Fruit fly (Drosophila melanogaster) whole organism, embryonic: ENCODE measurements around the gene Cyp4d20.
A peak's percentile ranks its signal among the peaks of the same experiment; 100 is the strongest.

Experiments
- Ada2b ChIP-seq: fragments of 200-800 bp; sonication (Bioruptor generic); IDR thresholded peaks from 2 replicates; pipeline ENCODE4 v1.3.6; 2022; ENCODE audit warnings: missing biosample characterization, missing genetic modification characterization
- Aef1 ChIP-seq: fragments of 200-800 bp; sonication (Bioruptor generic); IDR thresholded peaks from 3 replicates; pipeline ENCODE4 v1.3.6; 2022; ENCODE audit warnings: missing biosample characterization, missing genetic modification characterization
- Atf-2 ChIP-seq: fragments of 200-800 bp; sonication (Bioruptor generic); optimal IDR thresholded peaks from 2 replicates; lab custom pipeline; 2016; ENCODE audit warnings: missing biosample characterization, missing genetic modification characterization
- CG12219 ChIP-seq: fragments of 200-800 bp; sonication (Bioruptor generic); optimal IDR thresholded peaks from 3 replicates; lab custom pipeline; 2018; ENCODE audit warnings: missing biosample characterization, mild to moderate bottlenecking, missing genetic modification characterization
- CG12236 ChIP-seq: fragments of 200-800 bp; sonication (Bioruptor generic); optimal IDR thresholded peaks from 2 replicates; lab custom pipeline; 2016; ENCODE audit warnings: missing biosample characterization, missing genetic modification characterization
- CG13287 ChIP-seq: fragments of 200-800 bp; sonication (Bioruptor generic); IDR thresholded peaks from 2 replicates; pipeline ENCODE4 v1.3.6; 2022; ENCODE audit warnings: missing biosample characterization, missing genetic modification characterization; ENCODE audit not compliant: partially characterized antibody
- CG13424 ChIP-seq: fragments of 200-800 bp; sonication (Bioruptor generic); optimal IDR thresholded peaks from 2 replicates; lab custom pipeline; 2019; ENCODE audit warnings: missing biosample characterization, mild to moderate bottlenecking, missing genetic modification characterization, moderate library complexity
- CG13894 ChIP-seq: fragments of 200-800 bp; sonication (Bioruptor generic); optimal IDR thresholded peaks from 3 replicates; lab custom pipeline; 2018; ENCODE audit warnings: missing biosample characterization, mild to moderate bottlenecking, missing genetic modification characterization, moderate library complexity
- CG15696 ChIP-seq: fragments of 200-800 bp; sonication (Bioruptor generic); optimal IDR thresholded peaks from 2 replicates; lab custom pipeline; 2019; ENCODE audit warnings: missing biosample characterization, mild to moderate bottlenecking, missing genetic modification characterization, moderate library complexity
- CG17186 ChIP-seq: fragments of 200-800 bp; sonication (Bioruptor generic); optimal IDR thresholded peaks from 3 replicates; lab custom pipeline; 2017; ENCODE audit warnings: missing biosample characterization, missing genetic modification reagents, missing genetic modification characterization
- CG17359 ChIP-seq: fragments of 200-800 bp; sonication (Bioruptor generic); optimal IDR thresholded peaks from 3 replicates; lab custom pipeline; 2018; ENCODE audit warnings: missing biosample characterization, mild to moderate bottlenecking, missing genetic modification characterization, moderate library complexity
- CG17802 ChIP-seq: fragments of 200-800 bp; sonication (Bioruptor generic); optimal IDR thresholded peaks from 2 replicates; lab custom pipeline; 2018; ENCODE audit warnings: missing biosample characterization, mild to moderate bottlenecking, missing genetic modification characterization, moderate library complexity
- CG18262 ChIP-seq: fragments of 200-800 bp; optimal IDR thresholded peaks from 3 replicates; lab custom pipeline; 2019; ENCODE audit warnings: missing biosample characterization, mild to moderate bottlenecking, missing genetic modification characterization, moderate library complexity
- CG18476 ChIP-seq: fragments of 200-800 bp; sonication (Bioruptor generic); optimal IDR thresholded peaks from 2 replicates; lab custom pipeline; 2016; ENCODE audit warnings: missing biosample characterization, mild to moderate bottlenecking, missing genetic modification characterization
- CG32767 ChIP-seq: fragments of 200-800 bp; sonication (Bioruptor generic); IDR thresholded peaks from 2 replicates; pipeline ENCODE4 v1.3.6; 2022; ENCODE audit warnings: missing biosample characterization, missing genetic modification characterization
- CG3726 ChIP-seq: fragments of 200-800 bp; sonication (Bioruptor generic); IDR thresholded peaks from 3 replicates; pipeline ENCODE4, ENCODE4 v1.3.6; 2022; ENCODE audit warnings: missing biosample characterization, missing genetic modification characterization
- CG4707 ChIP-seq: fragments of 200-800 bp; sonication (Bioruptor generic); optimal IDR thresholded peaks from 2 replicates; lab custom pipeline; 2018; ENCODE audit warnings: missing biosample characterization, mild to moderate bottlenecking, missing genetic modification characterization, moderate library complexity
- CG6854 ChIP-seq: fragments of 200-800 bp; sonication (Bioruptor generic); optimal IDR thresholded peaks from 3 replicates; lab custom pipeline; 2017; ENCODE audit warnings: missing biosample characterization, mild to moderate bottlenecking, missing genetic modification characterization
- CG8089 ChIP-seq: fragments of 200-800 bp; sonication (Bioruptor generic); optimal IDR thresholded peaks from 3 replicates; lab custom pipeline; 2016; ENCODE audit warnings: missing biosample characterization, missing genetic modification characterization
- CG9437 ChIP-seq: fragments of 200-800 bp; sonication (Bioruptor generic); optimal IDR thresholded peaks from 2 replicates; lab custom pipeline; 2018; ENCODE audit warnings: missing biosample characterization, mild to moderate bottlenecking, missing genetic modification characterization
- Chrac-16 ChIP-seq: fragments of 200-800 bp; sonication (Bioruptor generic); optimal IDR thresholded peaks from 3 replicates; lab custom pipeline; 2016; ENCODE audit warnings: missing biosample characterization, missing genetic modification characterization
- Doc2 ChIP-seq: fragments of 200-800 bp; sonication (Bioruptor generic); IDR thresholded peaks from 2 replicates; pipeline ENCODE4 v1.3.6; 2022; ENCODE audit warnings: missing biosample characterization, missing genetic modification characterization
- Eip74EF ChIP-seq, 2 experiments: fragments of 200-800 bp in 1 of 2; fragments of >200 bp in 1 of 2; sonication (Bioruptor generic) in 1 of 2; optimal IDR thresholded peaks; 2 replicates each; lab custom pipeline; 2017 to 2019; ENCODE audit warnings: missing biosample characterization in 2 of 2, missing genetic modification characterization in 2 of 2, mild to moderate bottlenecking in 1 of 2, moderate library complexity in 1 of 2
- HHEX ChIP-seq: fragments of 200-800 bp; sonication (Bioruptor generic); optimal IDR thresholded peaks from 3 replicates; lab custom pipeline; 2017; ENCODE audit warnings: missing biosample characterization, mild to moderate bottlenecking, missing genetic modification characterization, missing genetic modification reagents
- Hsf ChIP-seq: fragments of 200-800 bp; sonication (Bioruptor generic); optimal IDR thresholded peaks from 3 replicates; lab custom pipeline; 2016; ENCODE audit warnings: missing biosample characterization, missing genetic modification characterization
- MESR4 ChIP-seq: fragments of 200-800 bp; sonication (Bioruptor generic); optimal IDR thresholded peaks from 2 replicates; lab custom pipeline; 2018; ENCODE audit warnings: missing biosample characterization, mild to moderate bottlenecking, missing genetic modification characterization, moderate library complexity
- NC2α ChIP-seq: fragments of 200-800 bp; sonication (Bioruptor generic); optimal IDR thresholded peaks from 2 replicates; lab custom pipeline; 2016; ENCODE audit warnings: missing biosample characterization, missing genetic modification characterization
- Nf-YC ChIP-seq: fragments of 200-800 bp; optimal IDR thresholded peaks from 3 replicates; lab custom pipeline; 2019; ENCODE audit warnings: missing biosample characterization, mild to moderate bottlenecking, missing genetic modification characterization, moderate library complexity
- NfI ChIP-seq: fragments of 200-800 bp; sonication (Bioruptor generic); optimal IDR thresholded peaks from 3 replicates; lab custom pipeline; 2018; ENCODE audit warnings: missing biosample characterization, mild to moderate bottlenecking, missing genetic modification characterization, moderate library complexity
- Sox102F ChIP-seq: fragments of 200-800 bp; sonication (Bioruptor generic); optimal IDR thresholded peaks from 2 replicates; lab custom pipeline; 2018; ENCODE audit warnings: missing biosample characterization, mild to moderate bottlenecking, missing genetic modification characterization, moderate library complexity
- Stat92E ChIP-seq, 3 experiments: fragments of >200 bp in 2 of 3; fragments of 200-800 bp in 1 of 3; sonication (Bioruptor generic) in 1 of 3; optimal IDR thresholded peaks; 2 replicates each; lab custom pipeline; 2017 to 2019; ENCODE audit warnings: missing biosample characterization in 3 of 3, missing genetic modification characterization in 3 of 3, mild to moderate bottlenecking in 1 of 3, moderate library complexity in 1 of 3
- ara ChIP-seq: fragments of 200-800 bp; sonication (Bioruptor generic); IDR thresholded peaks from 2 replicates; pipeline ENCODE4 v1.3.6; 2022; ENCODE audit warnings: missing biosample characterization, missing genetic modification characterization
- az2 ChIP-seq: fragments of 200-800 bp; sonication (Bioruptor generic); optimal IDR thresholded peaks from 3 replicates; lab custom pipeline; 2016; ENCODE audit warnings: missing biosample characterization, missing genetic modification characterization
- chn ChIP-seq: fragments of 200-800 bp; sonication (Bioruptor generic); optimal IDR thresholded peaks from 2 replicates; lab custom pipeline; 2016; ENCODE audit warnings: missing biosample characterization, missing genetic modification characterization
- croc ChIP-seq: fragments of 200-800 bp; sonication (Bioruptor generic); conservative IDR thresholded peaks from 3 replicates; pipeline ENCODE4 v1.3.6; 2022; ENCODE audit warnings: missing biosample characterization, missing genetic modification characterization
- cwo ChIP-seq: fragments of 200-800 bp; sonication (Bioruptor generic); optimal IDR thresholded peaks from 3 replicates; lab custom pipeline; 2017; ENCODE audit warnings: missing biosample characterization, missing genetic modification characterization, mild to moderate bottlenecking, moderate library complexity, missing genetic modification reagents
- dmrt99B ChIP-seq: fragments of 200-800 bp; sonication (Bioruptor generic); optimal IDR thresholded peaks from 2 replicates; lab custom pipeline; 2018; ENCODE audit warnings: missing biosample characterization, mild to moderate bottlenecking, missing genetic modification characterization, moderate library complexity
- dysf ChIP-seq: fragments of 200-800 bp; sonication (Bioruptor generic); IDR thresholded peaks from 3 replicates; pipeline ENCODE4 v1.3.6; 2022; ENCODE audit warnings: missing biosample characterization, missing genetic modification characterization
- fd96Cb ChIP-seq: fragments of 200-800 bp; sonication (Bioruptor generic); optimal IDR thresholded peaks from 2 replicates; lab custom pipeline; 2018; ENCODE audit warnings: missing biosample characterization, mild to moderate bottlenecking, missing genetic modification characterization, moderate library complexity
- gcm ChIP-seq: fragments of 200-800 bp; sonication (Bioruptor generic); optimal IDR thresholded peaks from 2 replicates; lab custom pipeline; 2019; ENCODE audit warnings: missing biosample characterization, mild to moderate bottlenecking, missing genetic modification characterization, moderate library complexity
- gem ChIP-seq: fragments of 200-800 bp; sonication (Bioruptor generic); optimal IDR thresholded peaks from 2 replicates; lab custom pipeline; 2019; ENCODE audit warnings: missing biosample characterization, mild to moderate bottlenecking, missing genetic modification characterization, moderate library complexity
- gro ChIP-seq: fragments of 200-800 bp; sonication (Bioruptor generic); optimal IDR thresholded peaks from 2 replicates; lab custom pipeline; 2016; ENCODE audit warnings: missing biosample characterization, missing genetic modification characterization
- ind ChIP-seq: fragments of 200-800 bp; sonication (Bioruptor generic); optimal IDR thresholded peaks from 3 replicates; lab custom pipeline; 2016; ENCODE audit warnings: missing biosample characterization, missing genetic modification characterization
- ken ChIP-seq: fragments of 200-800 bp; sonication (Bioruptor generic); IDR thresholded peaks from 3 replicates; pipeline ENCODE4 v1.3.6; 2022; ENCODE audit warnings: missing biosample characterization, missing genetic modification characterization
- salm ChIP-seq: fragments of 200-800 bp; sonication (Bioruptor generic); optimal IDR thresholded peaks from 2 replicates; lab custom pipeline; 2018; ENCODE audit warnings: missing biosample characterization, mild to moderate bottlenecking, missing genetic modification characterization
- sqz ChIP-seq: fragments of 200-800 bp; sonication (Bioruptor generic); optimal IDR thresholded peaks from 3 replicates; lab custom pipeline; 2018; ENCODE audit warnings: missing biosample characterization, mild to moderate bottlenecking, missing genetic modification characterization
- tin ChIP-seq: fragments of 200-800 bp; sonication (Bioruptor generic); optimal IDR thresholded peaks from 3 replicates; lab custom pipeline; 2016; ENCODE audit warnings: missing biosample characterization, missing genetic modification characterization
- twi ChIP-seq: fragments of 200-800 bp; optimal IDR thresholded peaks from 2 replicates; lab custom pipeline; 2019; ENCODE audit warnings: missing biosample characterization, mild to moderate bottlenecking, missing genetic modification characterization, moderate library complexity
- vnd ChIP-seq: fragments of 200-800 bp; sonication (Bioruptor generic); IDR thresholded peaks from 3 replicates; pipeline ENCODE4 v1.3.6; 2022; ENCODE audit warnings: missing biosample characterization, missing genetic modification characterization; ENCODE audit not compliant: partially characterized antibody
- zfh1 ChIP-seq: fragments of 200-800 bp; sonication (Bioruptor generic); IDR thresholded peaks from 3 replicates; pipeline ENCODE4 v1.3.6; 2022; ENCODE audit warnings: missing biosample characterization, missing genetic modification characterization

Gene Cyp4d20

DNA sequence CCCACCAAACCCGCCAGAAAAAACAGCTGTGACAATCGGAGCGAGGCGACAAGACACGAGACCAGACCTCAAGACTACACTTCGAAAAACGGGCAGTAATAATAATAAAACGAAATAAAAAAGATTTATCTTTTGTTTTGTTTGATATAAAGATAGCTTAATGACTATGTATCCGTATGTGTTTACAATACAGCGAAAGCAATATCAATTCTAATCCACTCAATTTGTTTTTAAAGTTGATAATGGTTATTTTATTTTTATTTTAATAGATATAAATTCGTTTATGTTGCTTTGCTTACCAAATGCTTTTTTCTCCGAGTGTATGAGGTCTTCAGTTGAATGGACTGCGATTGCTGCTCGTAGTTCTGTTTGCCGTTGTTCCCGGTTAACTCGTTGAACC lies 1.0 kb upstream of the Cyp4d20 start:
- no peak for TF ChIP-seq HHEX (GFP tag; lab: Kevin White, UChicago)
- no peak for TF ChIP-seq CG13287 (GFP tag; lab: Robert Waterston, UW)
- TF ChIP-seq Nf-YC (tag; lab: Kevin White, UChicago): no peak
- peak; percentile 31 for TF ChIP-seq az2 (GFP tag; lab: Kevin White, UChicago)
- no peak for TF ChIP-seq CG13894 (tag; lab: Kevin White, UChicago)
- TF ChIP-seq ind (GFP tag; lab: Kevin White, UChicago): peak; percentile 28
- TF ChIP-seq NC2α: no peak
- TF ChIP-seq zfh1 (GFP tag; lab: Robert Waterston, UW): no peak; the same call in 2 of the 3 replicates
- no peak for TF ChIP-seq CG4707
- TF ChIP-seq NfI: no peak
- no peak for TF ChIP-seq CG17802
- no peak for TF ChIP-seq CG32767
- TF ChIP-seq Aef1: no peak
- TF ChIP-seq sqz: peak; percentile 19
- TF ChIP-seq tin (GFP tag; lab: Kevin White, UChicago): peak; percentile 30
- TF ChIP-seq CG12236 (GFP tag; lab: Kevin White, UChicago): peak; percentile 38
- peak; percentile 43 for TF ChIP-seq Hsf (GFP tag; lab: Kevin White, UChicago)
- peak; percentile 48 for TF ChIP-seq Sox102F (GFP tag; lab: Kevin White, UChicago)
- peak; percentile 48 for TF ChIP-seq CG13424 (tag; lab: Kevin White, UChicago)
- TF ChIP-seq Stat92E (GFP tag; optimal IDR thresholded peaks at IDR 0.05; lab: Kevin White, UChicago): peak in 1 of 3 experiments; percentile 60
- peak; percentile 41 for TF ChIP-seq chn (GFP tag; lab: Kevin White, UChicago)
- TF ChIP-seq gcm (GFP tag; lab: Kevin White, UChicago): peak; percentile 24
- TF ChIP-seq CG17186 (GFP tag; lab: Kevin White, UChicago): no peak
- peak; percentile 14 for TF ChIP-seq CG12219 (GFP tag; lab: Kevin White, UChicago)
- TF ChIP-seq CG9437 (GFP tag; lab: Kevin White, UChicago): peak; percentile 18
- peak; percentile 16 for TF ChIP-seq CG6854
- TF ChIP-seq Doc2 (GFP tag; lab: Robert Waterston, UW): no peak
- peak; percentile 58 for TF ChIP-seq dysf (GFP tag; lab: Robert Waterston, UW)
- peak; percentile 40 for TF ChIP-seq Chrac-16 (GFP tag; lab: Kevin White, UChicago)
- TF ChIP-seq gro: no peak
- TF ChIP-seq MESR4 (GFP tag; lab: Kevin White, UChicago): no peak
- peak; percentile 70 for TF ChIP-seq fd96Cb (tag; lab: Kevin White, UChicago)
- no peak for TF ChIP-seq ken (GFP tag; lab: Robert Waterston, UW)
- no peak for TF ChIP-seq vnd (GFP tag; lab: Robert Waterston, UW)
- peak; percentile 12 for TF ChIP-seq twi (tag; lab: Kevin White, UChicago)
- peak; percentile 17 for TF ChIP-seq CG8089 (GFP tag; lab: Kevin White, UChicago)
- TF ChIP-seq CG15696 (tag; lab: Kevin White, UChicago): peak; percentile 41
- peak; percentile 2 for TF ChIP-seq salm
- TF ChIP-seq CG3726 (GFP tag; lab: Robert Waterston, UW): no peak
- peak; percentile 74 for TF ChIP-seq CG18262 (tag; lab: Kevin White, UChicago)
- peak in 1 of 2 experiments; percentile 65 for TF ChIP-seq Eip74EF (GFP tag; optimal IDR thresholded peaks at IDR 0.05; lab: Kevin White, UChicago)
- peak; percentile 67 for TF ChIP-seq cwo (GFP tag; lab: Kevin White, UChicago)
- TF ChIP-seq croc: peak; percentile 30; the same call in 1 of the 3 replicates
- peak; percentile 49 for TF ChIP-seq CG17359 (tag; lab: Kevin White, UChicago)
- peak; percentile 67 for TF ChIP-seq dmrt99B (tag; lab: Kevin White, UChicago)
- TF ChIP-seq CG18476: peak; percentile 16
- 0 out of 2 replicates have a peak, but pooled peaks have one; percentile 29 for TF ChIP-seq ara
- peak; percentile 75 for TF ChIP-seq gem
- peak; percentile 35 for TF ChIP-seq Atf-2 (GFP tag; lab: Kevin White, UChicago)
- TF ChIP-seq Ada2b (GFP tag; lab: Robert Waterston, UW): peak; percentile 46; the same call in 1 of the 2 replicates
